Worm (Caenorhabditis elegans): ENCODE results near the gene T26C5.5.

The T26C5.5 gene

ce11 chrII:9284358-9285170 is 38.0 kb upstream of the T26C5.5 start:
- no peak for TF ChIP-seq Y22D7AL.16 (tag; optimal IDR thresholded peaks at IDR 0.05)
- TF ChIP-seq ceh-22 (tag; optimal IDR thresholded peaks at IDR 0.05), result peak; percentile 9
- peak; percentile 47 for TF ChIP-seq ceh-34 (tag; optimal IDR thresholded peaks at IDR 0.05)
- TF ChIP-seq tbx-2 (tag; optimal IDR thresholded peaks at IDR 0.05), result peak; percentile 31
- TF ChIP-seq rnt-1 (tag; optimal IDR thresholded peaks at IDR 0.05), result no peak
- peak; percentile 14 for TF ChIP-seq nfya-1 (tag; optimal IDR thresholded peaks at IDR 0.05)
- TF ChIP-seq pax-1 (tag; optimal IDR thresholded peaks at IDR 0.05), result peak; percentile 23

- TF ChIP-seq sdc-2 (tag; optimal IDR thresholded peaks at IDR 0.05), result no peak
- TF ChIP-seq unc-55 (GFP tag; optimal IDR thresholded peaks at IDR 0.05), result peak; percentile 84
- peak; percentile 24 for TF ChIP-seq nfya-1 (tag; optimal IDR thresholded peaks at IDR 0.05)
- peak; percentile 58 for TF ChIP-seq elt-2 (tag; optimal IDR thresholded peaks at IDR 0.05)
- TF ChIP-seq hlh-30 (tag; optimal IDR thresholded peaks at IDR 0.05; ENCODE audit: insufficient read depth), result peak; percentile 55
- TF ChIP-seq tbx-2 (tag; optimal IDR thresholded peaks at IDR 0.05), result peak; percentile 20
- no peak for TF ChIP-seq ama-1 (optimal IDR thresholded peaks at IDR 0.05)
- TF ChIP-seq ceh-18 (tag; optimal IDR thresholded peaks at IDR 0.05), result peak; percentile 48
Observed at ce11 chrII:9283668-9284357, 37.3 kb upstream of the T26C5.5 start.

DNA sequence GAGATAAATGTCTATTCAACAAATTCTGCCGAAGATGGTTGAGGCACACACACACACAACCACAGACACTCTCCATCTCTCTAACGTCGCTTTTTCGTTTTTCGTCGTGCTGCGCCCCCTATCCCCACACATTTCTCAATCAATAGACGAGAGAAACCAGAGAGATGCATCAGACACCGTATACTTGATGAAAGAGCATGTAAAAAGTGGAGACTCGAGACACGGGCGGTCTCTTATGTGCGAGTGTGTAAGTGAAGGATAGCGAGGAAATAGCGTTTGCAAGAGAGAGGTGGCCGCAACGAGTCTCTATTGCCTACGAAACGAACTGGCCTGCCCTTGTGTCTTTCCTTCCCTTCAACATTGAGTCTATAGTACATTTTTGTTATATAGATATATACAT is 36.2 kb upstream of the T26C5.5 start:
- TF ChIP-seq ztf-16 (tag; optimal IDR thresholded peaks at IDR 0.05), result no peak
- TF ChIP-seq tbx-2 (tag; optimal IDR thresholded peaks at IDR 0.05), result peak; percentile 84
- no peak for TF ChIP-seq ceh-45 (GFP tag; IDR thresholded peaks at IDR 0.05)
- peak; percentile 69 for TF ChIP-seq ceh-34 (tag; optimal IDR thresholded peaks at IDR 0.05)
- TF ChIP-seq ceh-48 (tag; optimal IDR thresholded peaks at IDR 0.05), result peak; percentile 85
- peak; percentile 35 for TF ChIP-seq pqm-1 (tag; optimal IDR thresholded peaks at IDR 0.05)
- peak; percentile 55 for TF ChIP-seq F13H6.1 (tag; optimal IDR thresholded peaks at IDR 0.05)
- TF ChIP-seq Y22D7AL.16 (tag; optimal IDR thresholded peaks at IDR 0.05), result no peak
- peak; percentile 47 for TF ChIP-seq K09A11.1 (tag; optimal IDR thresholded peaks at IDR 0.05; ENCODE audit: insufficient read depth)
- TF ChIP-seq hlh-8 (tag; optimal IDR thresholded peaks at IDR 0.05), result no peak
- TF ChIP-seq ceh-6 (GFP tag; optimal IDR thresholded peaks at IDR 0.05), result no peak
- peak; percentile 86 for TF ChIP-seq ceh-30 (tag; optimal IDR thresholded peaks at IDR 0.05)
- TF ChIP-seq ceh-2 (tag; optimal IDR thresholded peaks at IDR 0.05), result peak; percentile 49
- peak; percentile 10 for TF ChIP-seq ttx-3 (tag; optimal IDR thresholded peaks at IDR 0.05)
- peak; percentile 37 for TF ChIP-seq ets-4 (tag; optimal IDR thresholded peaks at IDR 0.05)
- TF ChIP-seq ceh-14 (tag; optimal IDR thresholded peaks at IDR 0.05), result peak; percentile 3
- TF ChIP-seq ama-1 (optimal IDR thresholded peaks at IDR 0.05), result no peak
- no peak for TF ChIP-seq C38D4.7 (GFP tag; optimal IDR thresholded peaks at IDR 0.05)
- TF ChIP-seq mec-3 (tag; optimal IDR thresholded peaks at IDR 0.05; ENCODE audit: borderline replicate concordance), result no peak
- TF ChIP-seq pha-2 (tag; optimal IDR thresholded peaks at IDR 0.05), result no peak
- TF ChIP-seq pros-1 (tag; optimal IDR thresholded peaks at IDR 0.05), result peak; percentile 27
- TF ChIP-seq hlh-30 (tag; optimal IDR thresholded peaks at IDR 0.05; ENCODE audit: insufficient read depth), result peak; percentile 83
- TF ChIP-seq syd-9 (tag; optimal IDR thresholded peaks at IDR 0.05), result peak; percentile 26
- no peak for TF ChIP-seq eyg-1 (tag; optimal IDR thresholded peaks at IDR 0.05)
- no peak for TF ChIP-seq fkh-6 (tag; optimal IDR thresholded peaks at IDR 0.05)
- TF ChIP-seq ceh-9 (tag; optimal IDR thresholded peaks at IDR 0.05), result no peak
- no peak for TF ChIP-seq lin-11 (tag; optimal IDR thresholded peaks at IDR 0.05)
- peak; percentile 25 for TF ChIP-seq elt-2 (tag; optimal IDR thresholded peaks at IDR 0.05)
- TF ChIP-seq nfya-1 (tag; optimal IDR thresholded peaks at IDR 0.05), result peak; percentile 93
- peak; percentile 67 for TF ChIP-seq ref-2 (tag; optimal IDR thresholded peaks at IDR 0.05)
- TF ChIP-seq unc-42 (tag; optimal IDR thresholded peaks at IDR 0.05), result peak; percentile 56
- no peak for TF ChIP-seq unc-86 (tag; optimal IDR thresholded peaks at IDR 0.05)
- TF ChIP-seq unc-3 (GFP tag; conservative IDR thresholded peaks at IDR 0.05), result no peak
- TF ChIP-seq unc-3 (tag; optimal IDR thresholded peaks at IDR 0.05), result peak; percentile 0
- TF ChIP-seq ceh-31 (tag; optimal IDR thresholded peaks at IDR 0.05), result peak; percentile 91
- TF ChIP-seq ceh-19 (GFP tag; optimal IDR thresholded peaks at IDR 0.05), result peak; percentile 28
- peak; percentile 82 for TF ChIP-seq dve-1 (tag; optimal IDR thresholded peaks at IDR 0.05)
- peak; percentile 11 for TF ChIP-seq fax-1 (tag; optimal IDR thresholded peaks at IDR 0.05)
- no peak for TF ChIP-seq nhr-11 (tag; optimal IDR thresholded peaks at IDR 0.05)
- TF ChIP-seq unc-55 (GFP tag; optimal IDR thresholded peaks at IDR 0.05), result peak; percentile 83
- TF ChIP-seq pax-1 (tag; optimal IDR thresholded peaks at IDR 0.05), result peak; percentile 18
